Worm (Caenorhabditis elegans) whole organism, midembryonic: ENCODE results near the gene C37H5.13.

Source experiments
- T22C8.4 ChIP-seq: fragments of 200-800 bp; sonication (Bioruptor generic); IDR thresholded peaks from 2 replicates; pipeline ENCODE4 v1.3.6; 2022; ENCODE audit warnings: missing genetic modification characterization, missing compliant biosample characterization
- cog-1 ChIP-seq: sonication (generic microtip); optimal IDR thresholded peaks from 2 replicates; lab custom pipeline; 2016; ENCODE audit warnings: missing genetic modification characterization, missing compliant biosample characterization
- flt-1 ChIP-seq: fragments of 200-800 bp; sonication (Bioruptor generic); IDR thresholded peaks from 2 replicates; pipeline ENCODE4 v1.3.6; 2022; ENCODE audit warnings: missing genetic modification characterization, missing compliant biosample characterization
- klf-2 ChIP-seq: fragments of 200-800 bp; sonication (Bioruptor generic); conservative IDR thresholded peaks from 2 replicates; pipeline ENCODE4 v1.3.6; 2022; ENCODE audit warnings: missing genetic modification reagents, missing genetic modification characterization, missing compliant biosample characterization
- med-1 ChIP-seq: sonication (generic microtip); optimal IDR thresholded peaks from 2 replicates; lab custom pipeline; 2017; ENCODE audit warnings: missing genetic modification characterization, mild to moderate bottlenecking, missing compliant biosample characterization, antibody characterized with exemption, missing genetic modification reagents; ENCODE audit not compliant: insufficient read depth
- ref-1 ChIP-seq: fragments of 200-800 bp; sonication (Bioruptor generic); conservative IDR thresholded peaks from 2 replicates; pipeline ENCODE4 v1.3.6; 2022; ENCODE audit warnings: missing genetic modification reagents, missing genetic modification characterization, missing compliant biosample characterization
- tab-1 ChIP-seq: fragments of 200-800 bp; sonication (Bioruptor generic); IDR thresholded peaks from 2 replicates; pipeline ENCODE4 v1.3.6; 2022; ENCODE audit warnings: missing genetic modification characterization, missing compliant biosample characterization
- ztf-23 ChIP-seq: fragments of 200-800 bp; sonication (Bioruptor generic); IDR thresholded peaks from 2 replicates; pipeline ENCODE4 v1.3.6; 2022; ENCODE audit warnings: missing genetic modification reagents, missing genetic modification characterization, missing compliant biosample characterization
- ztf-29 ChIP-seq: fragments of 200-800 bp; sonication (Bioruptor generic); IDR thresholded peaks from 2 replicates; pipeline ENCODE4 v1.3.6; 2022; ENCODE audit warnings: missing genetic modification reagents, missing genetic modification characterization, missing compliant biosample characterization

The C37H5.13 gene

ce11 chrV:4870627-4871026, 7.9 kb upstream of the C37H5.13 start:
- TF ChIP-seq ref-1 (GFP tag; lab: Robert Waterston, UW) (no peak), tab-1 (GFP tag; lab: Robert Waterston, UW) (no peak), med-1 (GFP tag; lab: Kevin White, UChicago) (no peak), ztf-29 (GFP tag; lab: Robert Waterston, UW) (no peak), T22C8.4 (GFP tag; lab: Robert Waterston, UW) (no peak), ztf-23 (GFP tag; lab: Robert Waterston, UW) (no peak), cog-1 (tag; lab: Kevin White, UChicago) (no peak), flt-1 (GFP tag; lab: Robert Waterston, UW) (no peak), klf-2 (GFP tag; lab: Robert Waterston, UW) (no peak)

- no peak for TF ChIP-seq flt-1 (GFP tag; lab: Robert Waterston, UW)
- no peak for TF ChIP-seq cog-1 (tag; lab: Kevin White, UChicago)
- no peak for TF ChIP-seq T22C8.4 (GFP tag; lab: Robert Waterston, UW)
- TF ChIP-seq tab-1 (GFP tag; lab: Robert Waterston, UW): no peak
- TF ChIP-seq med-1 (GFP tag; lab: Kevin White, UChicago): no peak
- no peak for TF ChIP-seq ztf-23 (GFP tag; lab: Robert Waterston, UW)
- no peak for TF ChIP-seq ztf-29 (GFP tag; lab: Robert Waterston, UW)
- no peak for TF ChIP-seq ref-1 (GFP tag; lab: Robert Waterston, UW)
- no peak for TF ChIP-seq klf-2 (GFP tag; lab: Robert Waterston, UW)
Observed at ce11 chrV:4868698-4869097, 5.9 kb upstream of the C37H5.13 start.

- no peak for TF ChIP-seq flt-1 (GFP tag; lab: Robert Waterston, UW)
- TF ChIP-seq cog-1 (tag; lab: Kevin White, UChicago): no peak
- no peak for TF ChIP-seq ref-1 (GFP tag; lab: Robert Waterston, UW)
- TF ChIP-seq ztf-23 (GFP tag; lab: Robert Waterston, UW): no peak
- no peak for TF ChIP-seq med-1 (GFP tag; lab: Kevin White, UChicago)
- TF ChIP-seq klf-2 (GFP tag; lab: Robert Waterston, UW): no peak
- no peak for TF ChIP-seq ztf-29 (GFP tag; lab: Robert Waterston, UW)
- no peak for TF ChIP-seq tab-1 (GFP tag; lab: Robert Waterston, UW)
- TF ChIP-seq T22C8.4 (GFP tag; lab: Robert Waterston, UW): no peak
Observed at ce11 chrV:4867535-4867934, 4.8 kb upstream of the C37H5.13 start.

- TF ChIP-seq ztf-23 (GFP tag; lab: Robert Waterston, UW) (no peak), cog-1 (tag; lab: Kevin White, UChicago) (no peak), klf-2 (GFP tag; lab: Robert Waterston, UW) (no peak), tab-1 (GFP tag; lab: Robert Waterston, UW) (no peak)
Observed at ce11 chrV:4865364-4865763, 2.6 kb upstream of the C37H5.13 start, which contains the start of gene srd-32. Gene srd-32, plus strand, starts transcription at chrV:4865664.

ce11 chrV:4864330-4864729, 1.6 kb upstream of the C37H5.13 start:
- TF ChIP-seq ztf-29 (GFP tag; lab: Robert Waterston, UW) (no peak), ztf-23 (GFP tag; lab: Robert Waterston, UW) (no peak), cog-1 (tag; lab: Kevin White, UChicago) (no peak), med-1 (GFP tag; lab: Kevin White, UChicago) (no peak), flt-1 (GFP tag; lab: Robert Waterston, UW) (no peak), klf-2 (GFP tag; lab: Robert Waterston, UW) (no peak), ref-1 (GFP tag; lab: Robert Waterston, UW) (no peak), T22C8.4 (GFP tag; lab: Robert Waterston, UW) (no peak), tab-1 (GFP tag; lab: Robert Waterston, UW) (no peak)

ce11 chrV:4860525-4860924, 2.2 kb downstream of the C37H5.13 start:
- TF ChIP-seq ztf-29 (GFP tag; lab: Robert Waterston, UW) (no peak), flt-1 (GFP tag; lab: Robert Waterston, UW) (no peak), ref-1 (GFP tag; lab: Robert Waterston, UW) (no peak), T22C8.4 (GFP tag; lab: Robert Waterston, UW) (no peak; the same call in 1 of the 2 replicates), med-1 (GFP tag; lab: Kevin White, UChicago) (no peak), tab-1 (GFP tag; lab: Robert Waterston, UW) (no peak), ztf-23 (GFP tag; lab: Robert Waterston, UW) (no peak), cog-1 (tag; lab: Kevin White, UChicago) (no peak), klf-2 (GFP tag; lab: Robert Waterston, UW) (no peak)

ce11 chrV:4857561-4857960, 5.2 kb downstream of the C37H5.13 start:
- no peak for TF ChIP-seq ztf-23 (GFP tag; lab: Robert Waterston, UW)
- no peak for TF ChIP-seq tab-1 (GFP tag; lab: Robert Waterston, UW)
- TF ChIP-seq cog-1 (tag; lab: Kevin White, UChicago): no peak
- no peak for TF ChIP-seq ztf-29 (GFP tag; lab: Robert Waterston, UW)
- no peak for TF ChIP-seq klf-2 (GFP tag; lab: Robert Waterston, UW)
- no peak for TF ChIP-seq med-1 (GFP tag; lab: Kevin White, UChicago)
- TF ChIP-seq flt-1 (GFP tag; lab: Robert Waterston, UW): no peak
- no peak for TF ChIP-seq T22C8.4 (GFP tag; lab: Robert Waterston, UW)
- TF ChIP-seq ref-1 (GFP tag; lab: Robert Waterston, UW): no peak

ce11 chrV:4851969-4852368, 10.8 kb downstream of the C37H5.13 start:
- TF ChIP-seq tab-1 (GFP tag; lab: Robert Waterston, UW) (no peak), klf-2 (GFP tag; lab: Robert Waterston, UW) (no peak), ztf-29 (GFP tag; lab: Robert Waterston, UW) (no peak), ztf-23 (GFP tag; lab: Robert Waterston, UW) (no peak), T22C8.4 (GFP tag; lab: Robert Waterston, UW) (no peak), med-1 (GFP tag; lab: Kevin White, UChicago) (no peak), flt-1 (GFP tag; lab: Robert Waterston, UW) (no peak), ref-1 (GFP tag; lab: Robert Waterston, UW) (no peak), cog-1 (tag; lab: Kevin White, UChicago) (no peak)

ce11 chrV:4851138-4851537, 11.6 kb downstream of the C37H5.13 start, which contains the start of gene nex-4:
Gene nex-4, plus strand, starts transcription at chrV:4851438.
- TF ChIP-seq T22C8.4 (GFP tag; lab: Robert Waterston, UW) (no peak), ref-1 (GFP tag; lab: Robert Waterston, UW) (no peak), flt-1 (GFP tag; lab: Robert Waterston, UW) (no peak), med-1 (GFP tag; lab: Kevin White, UChicago) (no peak), cog-1 (tag; lab: Kevin White, UChicago) (no peak), ztf-29 (GFP tag; lab: Robert Waterston, UW) (no peak), klf-2 (GFP tag; lab: Robert Waterston, UW) (no peak), tab-1 (GFP tag; lab: Robert Waterston, UW) (no peak), ztf-23 (GFP tag; lab: Robert Waterston, UW) (no peak)
